Worm (Caenorhabditis elegans) whole organism, L4 larva: ENCODE measurements around the gene ZK1127.4.
A peak's percentile ranks its signal among the peaks of the same experiment; 100 is the strongest.

Experiments
- F10B5.3 ChIP-seq: sonication (generic microtip); optimal IDR thresholded peaks from 2 replicates; lab custom pipeline; 2016; ENCODE audit warnings: mild to moderate bottlenecking, missing genetic modification characterization, missing compliant biosample characterization
- F26F4.8 ChIP-seq: fragments of 200-800 bp; sonication (Bioruptor generic); conservative IDR thresholded peaks from 2 replicates; pipeline ENCODE4 v1.3.6; 2022; ENCODE audit warnings: missing genetic modification characterization, missing compliant biosample characterization
- T20F7.1 ChIP-seq: fragments of 200-800 bp; sonication (Bioruptor generic); optimal IDR thresholded peaks from 2 replicates; lab custom pipeline; 2018; ENCODE audit warnings: mild to moderate bottlenecking, missing genetic modification characterization, missing compliant biosample characterization
- T26A8.4 ChIP-seq: fragments of 200-800 bp; sonication (Bioruptor generic); IDR thresholded peaks from 2 replicates; pipeline ENCODE4 v1.3.6; 2022; ENCODE audit warnings: missing genetic modification characterization, missing compliant biosample characterization
- Y48G9A.11 ChIP-seq: fragments of 200-800 bp; sonication (Bioruptor generic); IDR thresholded peaks from 2 replicates; pipeline ENCODE4 v1.3.6; 2022; ENCODE audit warnings: missing genetic modification reagents, missing genetic modification characterization, missing compliant biosample characterization
- ama-1 ChIP-seq: fragments of 150-350 bp; optimal IDR thresholded peaks from 2 replicates; lab custom pipeline; 2014; ENCODE audit warnings: inconsistent platforms, mixed read lengths
- ceh-20 ChIP-seq: fragments of 200-800 bp; sonication (Bioruptor generic); IDR thresholded peaks from 2 replicates; pipeline ENCODE4 v1.3.6; 2022; ENCODE audit warnings: missing genetic modification reagents, missing genetic modification characterization, missing compliant biosample characterization
- ceh-28 ChIP-seq: fragments of 150-350 bp; optimal IDR thresholded peaks from 2 replicates; lab custom pipeline; 2014; ENCODE audit warnings: missing biosample characterization, missing genetic modification reagents, missing genetic modification characterization
- ceh-82 ChIP-seq: sonication (generic microtip); optimal IDR thresholded peaks from 2 replicates; lab custom pipeline; 2017; ENCODE audit warnings: missing biosample characterization, missing genetic modification characterization
- daf-16 ChIP-seq, 3 experiments: sonication (generic microtip); optimal IDR thresholded peaks; 2 replicates each; lab custom pipeline; 2016 to 2017; ENCODE audit warnings: missing genetic modification characterization in 3 of 3, missing genetic modification reagents in 3 of 3, mild to moderate bottlenecking in 2 of 3, missing compliant biosample characterization in 2 of 3, missing biosample characterization in 1 of 3, moderate library complexity in 1 of 3
- daf-8 ChIP-seq: fragments of 200-800 bp; sonication (Bioruptor generic); IDR thresholded peaks from 2 replicates; pipeline ENCODE4 v1.3.6; 2022; ENCODE audit warnings: missing genetic modification characterization, missing compliant biosample characterization
- dmd-6 ChIP-seq: fragments of 200-800 bp; sonication (Bioruptor generic); IDR thresholded peaks from 2 replicates; pipeline ENCODE4 v1.3.6; 2022; ENCODE audit warnings: missing genetic modification reagents, missing genetic modification characterization, missing compliant biosample characterization
- dpl-1 ChIP-seq: fragments of 150-350 bp; optimal IDR thresholded peaks from 2 replicates; lab custom pipeline; 2014; ENCODE audit warnings: missing biosample characterization, missing genetic modification reagents, missing genetic modification characterization
- dve-1 ChIP-seq: sonication (generic microtip); optimal IDR thresholded peaks from 2 replicates; lab custom pipeline; 2017; ENCODE audit warnings: antibody characterized with exemption, mild to moderate bottlenecking, missing genetic modification characterization, missing compliant biosample characterization; ENCODE audit not compliant: insufficient read depth
- hif-1 ChIP-seq, 2 experiments: sonication (generic microtip); optimal IDR thresholded peaks; 2 replicates each; lab custom pipeline; 2016 to 2017; ENCODE audit warnings: missing compliant biosample characterization in 2 of 2, missing genetic modification characterization in 2 of 2, missing genetic modification reagents in 2 of 2, missing genotype in 2 of 2, mild to moderate bottlenecking in 1 of 2
- hlh-11 ChIP-seq: fragments of 200-800 bp; sonication (Bioruptor generic); optimal IDR thresholded peaks from 2 replicates; lab custom pipeline; 2018; ENCODE audit warnings: mild to moderate bottlenecking, missing genetic modification characterization, missing compliant biosample characterization
- hlh-30 ChIP-seq: sonication (generic microtip); optimal IDR thresholded peaks from 2 replicates; lab custom pipeline; 2017; ENCODE audit warnings: antibody characterized with exemption, mild to moderate bottlenecking, missing genetic modification characterization, missing compliant biosample characterization; ENCODE audit not compliant: insufficient read depth
- jun-1 ChIP-seq: fragments of 150-350 bp; optimal IDR thresholded peaks from 2 replicates; lab custom pipeline; 2014; ENCODE audit warnings: missing biosample characterization, missing genetic modification reagents, missing genetic modification characterization
- lim-7 ChIP-seq: fragments of 200-800 bp; sonication (Bioruptor generic); IDR thresholded peaks from 2 replicates; pipeline ENCODE4 v1.3.6; 2022; ENCODE audit warnings: missing genetic modification characterization, missing compliant biosample characterization
- lin-13 ChIP-seq: fragments of 150-350 bp; optimal IDR thresholded peaks from 2 replicates; lab custom pipeline; 2014; ENCODE audit warnings: missing biosample characterization, missing genetic modification reagents, missing genetic modification characterization
- lin-29 ChIP-seq: fragments of 200-800 bp; sonication (Bioruptor generic); IDR thresholded peaks from 2 replicates; pipeline ENCODE4 v1.3.6; 2022; ENCODE audit warnings: missing genetic modification reagents, missing genetic modification characterization, missing compliant biosample characterization
- lin-38 ChIP-seq: fragments of 200-800 bp; sonication (Bioruptor generic); IDR thresholded peaks from 2 replicates; pipeline ENCODE4 v1.3.6; 2022; ENCODE audit warnings: missing genetic modification reagents, missing genetic modification characterization, missing compliant biosample characterization
- lsy-2 ChIP-seq, 2 experiments: fragments of 150-350 bp in 1 of 2; sonication (generic microtip) in 1 of 2; optimal IDR thresholded peaks; 2 replicates each; lab custom pipeline; 2014 to 2017; ENCODE audit warnings: missing biosample characterization in 2 of 2, missing genetic modification characterization in 2 of 2
- madf-9 ChIP-seq: fragments of 200-800 bp; sonication (Bioruptor generic); conservative IDR thresholded peaks from 2 replicates; pipeline ENCODE4 v1.3.6; 2022; ENCODE audit warnings: missing genetic modification reagents, missing genetic modification characterization, missing compliant biosample characterization
- mdl-1 ChIP-seq, 2 experiments: fragments of 150-350 bp in 1 of 2; sonication (generic microtip) in 1 of 2; optimal IDR thresholded peaks; 2 replicates each; lab custom pipeline; 2014 to 2017; ENCODE audit warnings: missing biosample characterization in 2 of 2, missing genetic modification characterization in 2 of 2
- mep-1 ChIP-seq: fragments of 150-350 bp; sonication (generic microtip); optimal IDR thresholded peaks from 3 replicates; lab custom pipeline; 2014; ENCODE audit warnings: missing biosample characterization, missing genetic modification characterization
- mes-2 ChIP-seq: sonication (generic microtip); optimal IDR thresholded peaks from 2 replicates; lab custom pipeline; 2016; ENCODE audit warnings: missing genotype, mild to moderate bottlenecking, missing genetic modification characterization, missing compliant biosample characterization; ENCODE audit not compliant: poor library complexity, severe bottlenecking
- nhr-237 ChIP-seq: sonication (generic microtip); optimal IDR thresholded peaks from 2 replicates; lab custom pipeline; 2017; ENCODE audit warnings: missing biosample characterization, missing genetic modification characterization
- nhr-28 ChIP-seq: fragments of 150-350 bp; optimal IDR thresholded peaks from 2 replicates; lab custom pipeline; 2014; ENCODE audit warnings: missing biosample characterization, missing genetic modification characterization
- nhr-42 ChIP-seq: fragments of 200-800 bp; sonication (Bioruptor generic); IDR thresholded peaks from 2 replicates; pipeline ENCODE4 v1.3.6; 2022; ENCODE audit warnings: missing genetic modification characterization, missing compliant biosample characterization
- nhr-48 ChIP-seq: sonication (generic microtip); optimal IDR thresholded peaks from 2 replicates; lab custom pipeline; 2016; ENCODE audit warnings: mild to moderate bottlenecking, missing genetic modification characterization, missing compliant biosample characterization
- nhr-6 ChIP-seq: fragments of 150-350 bp; optimal IDR thresholded peaks from 2 replicates; lab custom pipeline; 2014; ENCODE audit warnings: missing biosample characterization, missing genetic modification characterization
- php-3 ChIP-seq: fragments of 200-800 bp; sonication (Bioruptor generic); IDR thresholded peaks from 2 replicates; pipeline ENCODE4 v1.3.6; 2022; ENCODE audit warnings: missing genetic modification reagents, missing genetic modification characterization, missing compliant biosample characterization
- rbr-2 ChIP-seq: sonication (generic microtip); optimal IDR thresholded peaks from 2 replicates; lab custom pipeline; 2016; ENCODE audit warnings: missing genotype, missing genetic modification characterization, missing compliant biosample characterization
- set-16 ChIP-seq: fragments of 200-800 bp; sonication (Bioruptor generic); IDR thresholded peaks from 2 replicates; pipeline ENCODE4 v1.3.6; 2022; ENCODE audit warnings: missing genetic modification reagents, missing genetic modification characterization, missing compliant biosample characterization
- snpc-4 ChIP-seq: fragments of 150-350 bp; optimal IDR thresholded peaks from 2 replicates; lab custom pipeline; 2014; ENCODE audit warnings: missing biosample characterization, missing genetic modification characterization
- tag-97 ChIP-seq: fragments of 200-800 bp; sonication (Bioruptor generic); IDR thresholded peaks from 2 replicates; pipeline ENCODE4 v1.3.6; 2022; ENCODE audit warnings: missing genetic modification characterization, missing compliant biosample characterization
- unc-130 ChIP-seq: sonication (generic microtip); optimal IDR thresholded peaks from 2 replicates; lab custom pipeline; 2016; ENCODE audit warnings: missing genetic modification reagents, missing genetic modification characterization, missing compliant biosample characterization
- zag-1 ChIP-seq: fragments of 150-350 bp; optimal IDR thresholded peaks from 2 replicates; lab custom pipeline; 2014; ENCODE audit warnings: missing biosample characterization, missing genetic modification characterization
- zip-2 ChIP-seq: fragments of 150-350 bp; optimal IDR thresholded peaks from 2 replicates; lab custom pipeline; 2014; ENCODE audit warnings: missing biosample characterization, missing genetic modification characterization

Gene ZK1127.4

ce11 chrII:7049470-7049869 lies 4.3 kb upstream of the ZK1127.4 start (continued):
- TF ChIP-seq dpl-1 (GFP tag; lab: Kevin White, UChicago) (no peak), lim-7 (GFP tag; lab: Robert Waterston, UW) (0 out of 2 replicates have a peak, but pooled peaks have one; percentile 10), hlh-30 (tag; lab: Kevin White, UChicago) (no peak), set-16 (peak; percentile 78), T26A8.4 (no peak), nhr-48 (tag; lab: Kevin White, UChicago) (no peak), zag-1 (tag; lab: Kevin White, UChicago) (no peak), nhr-237 (tag; lab: Kevin White, UChicago) (no peak), nhr-42 (GFP tag; lab: Robert Waterston, UW) (no peak)

ce11 chrII:7050021-7050722 lies 3.6 kb upstream of the ZK1127.4 start, which contains the start of the genes tcer-1 and ZK1127.5:
Gene tcer-1, minus strand, starts transcription at chrII:7050071.
Gene ZK1127.5, plus strand, starts transcription at chrII:7050672.
- TF ChIP-seq lsy-2 (tag; optimal IDR thresholded peaks at IDR 0.05; lab: Kevin White, UChicago) (peak in 1 of 2 experiments; percentile 83), jun-1 (tag; lab: Kevin White, UChicago) (no peak), dve-1 (tag; lab: Kevin White, UChicago) (peak; percentile 50), hlh-30 (tag; lab: Kevin White, UChicago) (peak; percentile 36), mep-1 (tag; lab: Kevin White, UChicago) (peak; percentile 65), ceh-82 (no peak), dmd-6 (GFP tag; lab: Robert Waterston, UW) (0 out of 2 replicates have a peak, but pooled peaks have one; percentile 9), mdl-1 (tag; optimal IDR thresholded peaks at IDR 0.05; lab: Kevin White, UChicago) (peak in 1 of 2 experiments; percentile 6), dpl-1 (GFP tag; lab: Kevin White, UChicago) (peak; percentile 65), mes-2 (peak; percentile 68), unc-130 (GFP tag; lab: Kevin White, UChicago) (peak; percentile 43), tag-97 (GFP tag; lab: Robert Waterston, UW) (no peak), rbr-2 (tag; lab: Kevin White, UChicago) (peak; percentile 30), nhr-6 (tag; lab: Kevin White, UChicago) (peak; percentile 44), daf-16 (GFP tag; optimal IDR thresholded peaks at IDR 0.05; lab: Kevin White, UChicago) (no peak), daf-16 (tag; optimal IDR thresholded peaks at IDR 0.05; lab: Kevin White, UChicago) (peak; percentile 31), T20F7.1 (peak; percentile 57), nhr-28 (tag; lab: Kevin White, UChicago) (peak; percentile 18), lin-38 (GFP tag; lab: Robert Waterston, UW) (peak; percentile 96), hif-1 (tag; optimal IDR thresholded peaks at IDR 0.05; lab: Kevin White, UChicago) (no peak)
- TF ChIP-seq, all 104 proteins: peak for 15

- TF ChIP-seq madf-9 (GFP tag; lab: Robert Waterston, UW) (no peak), lin-38 (GFP tag; lab: Robert Waterston, UW) (0 out of 2 replicates have a peak, but pooled peaks have one; percentile 28), nhr-48 (tag; lab: Kevin White, UChicago) (no peak), lin-13 (GFP tag; lab: Kevin White, UChicago) (no peak), ceh-20 (GFP tag; lab: Robert Waterston, UW) (no peak), lin-29 (GFP tag; lab: Robert Waterston, UW) (no peak), nhr-237 (tag; lab: Kevin White, UChicago) (no peak)
These were observed 2.0 kb upstream of the ZK1127.4 start, which contains the start of gene ZK1127.12 for ce11 chrII:7051778-7052177. Gene ZK1127.12, plus strand, starts transcription at chrII:7052078.

ce11 chrII:7053001-7053400 lies 748 bp upstream of the ZK1127.4 start, which contains the start of gene ZK1127.13:
Gene ZK1127.13, plus strand, starts transcription at chrII:7053301.
- no peak for TF ChIP-seq F26F4.8 (GFP tag; lab: Robert Waterston, UW)
- TF ChIP-seq snpc-4 (tag; lab: Kevin White, UChicago) = no peak
- TF ChIP-seq php-3 = no peak
- TF ChIP-seq F10B5.3 = no peak
- no peak for TF ChIP-seq hlh-11 (tag; lab: Kevin White, UChicago)
- TF ChIP-seq ceh-28 = no peak
- no peak for TF ChIP-seq tag-97 (GFP tag; lab: Robert Waterston, UW)
- TF ChIP-seq zip-2 (tag; lab: Kevin White, UChicago) = no peak
- TF ChIP-seq daf-8 (GFP tag; lab: Robert Waterston, UW) = no peak
- no peak for TF ChIP-seq Y48G9A.11 (GFP tag; lab: Robert Waterston, UW)
- TF ChIP-seq ama-1 (lab: Kevin White, UChicago) = no peak
